Worm (Caenorhabditis elegans) whole organism, L2 larva: ENCODE measurements around the gene fbxa-82.

Source experiments
- C34F6.9 ChIP-seq: fragments of 150-350 bp; optimal IDR thresholded peaks from 2 replicates; lab custom pipeline; 2014; ENCODE audit warnings: missing biosample characterization, missing genetic modification characterization
- R02D3.7 ChIP-seq: fragments of 150-350 bp; optimal IDR thresholded peaks from 2 replicates; lab custom pipeline; 2014; ENCODE audit warnings: missing biosample characterization, missing genetic modification characterization
- Y55F3AM.14 ChIP-seq: fragments of 200-800 bp; sonication (Bioruptor generic); optimal IDR thresholded peaks from 2 replicates; lab custom pipeline; 2018; ENCODE audit warnings: mild to moderate bottlenecking, missing genetic modification characterization, missing compliant biosample characterization
- ZK546.5 ChIP-seq: sonication (generic microtip); optimal IDR thresholded peaks from 2 replicates; lab custom pipeline; 2017; ENCODE audit warnings: missing biosample characterization, missing genetic modification characterization
- alr-1 ChIP-seq: fragments of 150-350 bp; optimal IDR thresholded peaks from 2 replicates; lab custom pipeline; 2014; ENCODE audit warnings: missing biosample characterization, missing genetic modification characterization
- aly-2 ChIP-seq: fragments of 150-350 bp; optimal IDR thresholded peaks from 2 replicates; lab custom pipeline; 2014; ENCODE audit warnings: missing biosample characterization, missing genetic modification characterization
- ama-1 ChIP-seq: fragments of 150-350 bp; optimal IDR thresholded peaks from 2 replicates; lab custom pipeline; 2018; ENCODE audit warnings: inconsistent platforms
- ceh-16 ChIP-seq: fragments of 150-350 bp; optimal IDR thresholded peaks from 2 replicates; lab custom pipeline; 2014; ENCODE audit warnings: missing biosample characterization, missing genetic modification characterization
- ceh-82 ChIP-seq: fragments of 150-350 bp; optimal IDR thresholded peaks from 2 replicates; lab custom pipeline; 2014; ENCODE audit warnings: missing biosample characterization, missing genetic modification characterization
- crh-2 ChIP-seq: sonication (generic microtip); optimal IDR thresholded peaks from 2 replicates; lab custom pipeline; 2017; ENCODE audit warnings: missing biosample characterization, missing genetic modification characterization
- egl-27 ChIP-seq: sonication (generic microtip); optimal IDR thresholded peaks from 3 replicates; lab custom pipeline; 2017; ENCODE audit warnings: missing biosample characterization, missing genetic modification reagents, missing genetic modification characterization
- elt-1 ChIP-seq: fragments of 150-350 bp; optimal IDR thresholded peaks from 2 replicates; lab custom pipeline; 2014; ENCODE audit warnings: missing biosample characterization, missing genetic modification characterization
- elt-3 ChIP-seq: sonication (generic microtip); optimal IDR thresholded peaks from 2 replicates; lab custom pipeline; 2017; ENCODE audit warnings: missing biosample characterization, missing genetic modification characterization
- fos-1 ChIP-seq: fragments of 150-350 bp; optimal IDR thresholded peaks from 2 replicates; lab custom pipeline; 2014; ENCODE audit warnings: missing biosample characterization, missing genetic modification characterization
- lin-11 ChIP-seq: fragments of 150-350 bp; sonication (generic microtip); optimal IDR thresholded peaks from 2 replicates; lab custom pipeline; 2014; ENCODE audit warnings: missing biosample characterization, missing genetic modification characterization, inconsistent platforms, mixed read lengths
- lin-13 ChIP-seq: fragments of 150-350 bp; optimal IDR thresholded peaks from 2 replicates; lab custom pipeline; 2014; ENCODE audit warnings: missing biosample characterization, missing genetic modification reagents, missing genetic modification characterization
- lin-39 ChIP-seq: fragments of 150-350 bp; optimal IDR thresholded peaks from 2 replicates; lab custom pipeline; 2014; ENCODE audit warnings: missing biosample characterization, missing genetic modification reagents, missing genetic modification characterization
- mab-5 ChIP-seq: fragments of 150-350 bp; optimal IDR thresholded peaks from 2 replicates; lab custom pipeline; 2014; ENCODE audit warnings: missing biosample characterization, missing genetic modification characterization
- mbf-1 ChIP-seq: sonication (generic microtip); optimal IDR thresholded peaks from 2 replicates; lab custom pipeline; 2017; ENCODE audit warnings: missing biosample characterization, missing genetic modification characterization
- mdl-1 ChIP-seq, 2 experiments: fragments of 150-350 bp in 1 of 2; sonication (generic microtip) in 1 of 2; optimal IDR thresholded peaks; 2 replicates each; lab custom pipeline; 2017; ENCODE audit warnings: missing biosample characterization in 2 of 2, missing genetic modification characterization in 2 of 2
- nhr-10 ChIP-seq: sonication (generic microtip); optimal IDR thresholded peaks from 2 replicates; lab custom pipeline; 2017; ENCODE audit warnings: missing biosample characterization, missing genetic modification characterization
- nhr-11 ChIP-seq: fragments of 150-350 bp; optimal IDR thresholded peaks from 2 replicates; lab custom pipeline; 2014; ENCODE audit warnings: missing biosample characterization, missing genetic modification characterization
- nhr-12 ChIP-seq: fragments of 150-350 bp; optimal IDR thresholded peaks from 2 replicates; lab custom pipeline; 2014; ENCODE audit warnings: missing biosample characterization, missing genetic modification characterization
- nhr-21 ChIP-seq: fragments of 150-350 bp; optimal IDR thresholded peaks from 2 replicates; lab custom pipeline; 2014; ENCODE audit warnings: missing biosample characterization, missing genetic modification characterization
- nhr-23 ChIP-seq: fragments of 150-350 bp; optimal IDR thresholded peaks from 2 replicates; lab custom pipeline; 2014; ENCODE audit warnings: missing biosample characterization, missing genetic modification reagents, missing genetic modification characterization
- nhr-237 ChIP-seq: fragments of 150-350 bp; optimal IDR thresholded peaks from 2 replicates; lab custom pipeline; 2014; ENCODE audit warnings: missing biosample characterization, missing genetic modification characterization
- nhr-25 ChIP-seq: fragments of 150-350 bp; sonication (generic microtip); optimal IDR thresholded peaks from 3 replicates; lab custom pipeline; 2014; ENCODE audit warnings: missing biosample characterization, missing genetic modification characterization
- nhr-6 ChIP-seq: fragments of 150-350 bp; optimal IDR thresholded peaks from 2 replicates; lab custom pipeline; 2014; ENCODE audit warnings: missing biosample characterization, missing genetic modification characterization
- nhr-77 ChIP-seq: fragments of 150-350 bp; optimal IDR thresholded peaks from 2 replicates; lab custom pipeline; 2014; ENCODE audit warnings: missing biosample characterization, missing genetic modification characterization
- peb-1 ChIP-seq: fragments of 150-350 bp; optimal IDR thresholded peaks from 2 replicates; lab custom pipeline; 2014; ENCODE audit warnings: missing biosample characterization, missing genetic modification characterization
- sem-4 ChIP-seq: fragments of 150-350 bp; optimal IDR thresholded peaks from 2 replicates; lab custom pipeline; 2014; ENCODE audit warnings: missing biosample characterization, missing genetic modification reagents, missing genetic modification characterization
- skn-1 ChIP-seq: sonication (generic microtip); optimal IDR thresholded peaks from 2 replicates; lab custom pipeline; 2017; ENCODE audit warnings: missing biosample characterization, missing genetic modification characterization
- sma-3 ChIP-seq: sonication (generic microtip); optimal IDR thresholded peaks from 2 replicates; lab custom pipeline; 2016; ENCODE audit warnings: missing genetic modification reagents, missing genetic modification characterization, missing compliant biosample characterization
- sma-9 ChIP-seq, 2 experiments: fragments of 150-350 bp in 1 of 2; sonication (generic microtip) in 1 of 2; optimal IDR thresholded peaks; 2 replicates each; lab custom pipeline; 2014 to 2016; ENCODE audit warnings: missing genetic modification characterization in 2 of 2, mild to moderate bottlenecking in 1 of 2, missing biosample characterization in 1 of 2, missing compliant biosample characterization in 1 of 2, missing genetic modification reagents in 1 of 2, moderate library complexity in 1 of 2
- snpc-4 ChIP-seq: fragments of 150-350 bp; optimal IDR thresholded peaks from 2 replicates; lab custom pipeline; 2014; ENCODE audit warnings: missing biosample characterization, missing genetic modification characterization
- unc-39 ChIP-seq: fragments of 150-350 bp; optimal IDR thresholded peaks from 2 replicates; lab custom pipeline; 2014; ENCODE audit warnings: missing biosample characterization, missing genetic modification characterization
- unc-55 ChIP-seq: fragments of 150-350 bp; sonication (generic microtip); optimal IDR thresholded peaks from 3 replicates; lab custom pipeline; 2014; ENCODE audit warnings: missing biosample characterization, missing genetic modification reagents, missing genetic modification characterization
- ztf-1 ChIP-seq: fragments of 200-800 bp; sonication (Bioruptor generic); conservative IDR thresholded peaks from 2 replicates; pipeline ENCODE4 v1.3.6; 2022; ENCODE audit warnings: missing genetic modification characterization, missing compliant biosample characterization
- ztf-11 ChIP-seq: sonication (generic microtip); optimal IDR thresholded peaks from 2 replicates; lab custom pipeline; 2017; ENCODE audit warnings: missing biosample characterization, missing genetic modification characterization

The fbxa-82 gene

ce11 chrV:15057724-15058123 lies 5.4 kb upstream of the fbxa-82 start:
- TF ChIP-seq ZK546.5 (tag; lab: Kevin White, UChicago): no peak
- TF ChIP-seq nhr-77: no peak
- no peak for TF ChIP-seq egl-27 (tag; lab: Kevin White, UChicago)
- TF ChIP-seq snpc-4 (tag; lab: Kevin White, UChicago): no peak
- no peak for TF ChIP-seq ama-1
- no peak for TF ChIP-seq sem-4 (tag; lab: Kevin White, UChicago)
- TF ChIP-seq mbf-1 (tag; lab: Kevin White, UChicago): no peak
- TF ChIP-seq ceh-16: no peak
- no peak for TF ChIP-seq crh-2 (tag; lab: Kevin White, UChicago)
- no peak for TF ChIP-seq sma-9 (GFP tag; optimal IDR thresholded peaks at IDR 0.05; lab: Kevin White, UChicago)
- TF ChIP-seq sma-9 (tag; optimal IDR thresholded peaks at IDR 0.05; lab: Kevin White, UChicago): no peak
- TF ChIP-seq R02D3.7 (tag; lab: Kevin White, UChicago): no peak
- TF ChIP-seq lin-39: no peak
- TF ChIP-seq mab-5: no peak
- TF ChIP-seq elt-3 (tag; lab: Kevin White, UChicago): no peak
- no peak for TF ChIP-seq peb-1 (tag; lab: Kevin White, UChicago)
- no peak for TF ChIP-seq skn-1 (tag; lab: Kevin White, UChicago)
- no peak for TF ChIP-seq Y55F3AM.14 (GFP tag; lab: Kevin White, UChicago)
- no peak for TF ChIP-seq nhr-21 (tag; lab: Kevin White, UChicago)
- no peak for TF ChIP-seq nhr-6 (tag; lab: Kevin White, UChicago)

DNA sequence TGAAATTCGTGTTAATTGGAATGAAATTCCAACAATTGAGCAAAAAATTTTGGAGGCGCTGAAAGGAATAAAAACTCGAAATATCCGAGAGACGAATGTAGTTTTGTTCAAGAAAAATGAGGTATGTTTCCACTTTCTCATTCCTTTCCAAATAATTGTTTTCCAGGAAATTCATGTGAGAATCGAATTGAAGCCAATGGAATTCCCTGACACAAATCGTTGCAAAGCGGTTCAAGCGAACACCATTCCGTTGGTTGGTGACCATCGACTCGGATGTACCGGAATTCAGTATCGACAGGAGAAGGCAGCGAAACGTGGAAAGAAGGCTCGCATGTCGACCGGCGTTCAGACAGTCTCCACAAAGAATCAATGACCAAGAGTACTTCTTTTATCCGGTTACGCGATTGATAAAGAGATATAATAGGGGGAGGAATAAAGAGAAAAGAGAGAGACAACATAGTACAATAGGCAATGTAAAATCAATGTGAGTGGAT lies 4.1 kb upstream of the fbxa-82 start:
- TF ChIP-seq unc-55 (GFP tag; lab: Kevin White, UChicago): no peak
- no peak for TF ChIP-seq alr-1 (tag; lab: Kevin White, UChicago)
- TF ChIP-seq nhr-21 (tag; lab: Kevin White, UChicago): no peak
- TF ChIP-seq Y55F3AM.14 (GFP tag; lab: Kevin White, UChicago): no peak
- TF ChIP-seq elt-1: no peak
- TF ChIP-seq ceh-82: no peak
- no peak for TF ChIP-seq R02D3.7 (tag; lab: Kevin White, UChicago)
- no peak for TF ChIP-seq nhr-10 (tag; lab: Kevin White, UChicago)
- no peak for TF ChIP-seq nhr-6 (tag; lab: Kevin White, UChicago)

ce11 chrV:15055873-15056272 lies 3.5 kb upstream of the fbxa-82 start, which contains the start of gene C25D7.16:
Gene C25D7.16, plus strand, starts transcription at chrV:15056173.
- no peak for TF ChIP-seq nhr-10 (tag; lab: Kevin White, UChicago)
- TF ChIP-seq ztf-11 (tag; lab: Kevin White, UChicago): no peak
- TF ChIP-seq unc-55 (GFP tag; lab: Kevin White, UChicago): no peak
- TF ChIP-seq Y55F3AM.14 (GFP tag; lab: Kevin White, UChicago): no peak
- TF ChIP-seq unc-39 (tag; lab: Kevin White, UChicago): no peak
- TF ChIP-seq nhr-11 (tag; lab: Kevin White, UChicago): no peak
- TF ChIP-seq nhr-77: no peak
- TF ChIP-seq mbf-1 (tag; lab: Kevin White, UChicago): no peak
- no peak for TF ChIP-seq mdl-1 (tag; optimal IDR thresholded peaks at IDR 0.05; lab: Kevin White, UChicago)
- TF ChIP-seq nhr-12 (tag; lab: Kevin White, UChicago): no peak
- TF ChIP-seq C34F6.9 (tag; lab: Kevin White, UChicago): no peak
- no peak for TF ChIP-seq R02D3.7 (tag; lab: Kevin White, UChicago)
- TF ChIP-seq lin-13 (GFP tag; lab: Kevin White, UChicago): no peak
- TF ChIP-seq nhr-6 (tag; lab: Kevin White, UChicago): no peak
- TF ChIP-seq nhr-25 (tag; lab: Kevin White, UChicago): no peak

DNA sequence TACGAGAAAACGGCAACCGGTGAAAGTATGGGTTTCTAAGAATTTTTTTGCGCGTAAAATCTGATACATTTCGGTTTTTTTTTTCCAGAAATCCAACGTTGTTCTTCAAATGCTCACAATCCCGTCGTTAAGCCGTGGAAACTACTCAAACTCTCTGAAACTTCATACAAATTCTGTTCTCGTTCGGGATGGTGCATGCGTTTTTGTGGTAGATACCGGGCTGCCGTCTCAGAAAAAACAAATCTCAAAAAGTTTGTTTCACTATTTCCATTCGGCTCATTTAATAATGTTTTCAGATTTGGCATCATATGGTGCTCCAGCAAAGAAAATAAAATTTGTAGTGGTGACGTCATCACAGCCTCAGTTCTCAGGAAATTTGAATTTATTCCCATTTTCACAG lies 2.4 kb upstream of the fbxa-82 start:
- no peak for TF ChIP-seq unc-55 (GFP tag; lab: Kevin White, UChicago)
- TF ChIP-seq ama-1: no peak
- no peak for TF ChIP-seq ztf-1 (GFP tag; lab: Robert Waterston, UW)
- TF ChIP-seq sma-3 (GFP tag; lab: Kevin White, UChicago): no peak
- TF ChIP-seq ceh-16: no peak
- no peak for TF ChIP-seq nhr-11 (tag; lab: Kevin White, UChicago)
- TF ChIP-seq nhr-12 (tag; lab: Kevin White, UChicago): no peak
- TF ChIP-seq sem-4 (tag; lab: Kevin White, UChicago): no peak
- no peak for TF ChIP-seq C34F6.9 (tag; lab: Kevin White, UChicago)
- no peak for TF ChIP-seq elt-1
- TF ChIP-seq Y55F3AM.14 (GFP tag; lab: Kevin White, UChicago): no peak
- TF ChIP-seq fos-1: no peak
- TF ChIP-seq aly-2 (tag; lab: Kevin White, UChicago): no peak
- no peak for TF ChIP-seq lin-11 (tag; lab: Kevin White, UChicago)
- TF ChIP-seq nhr-237 (tag; lab: Kevin White, UChicago): no peak
- TF ChIP-seq elt-3 (tag; lab: Kevin White, UChicago): no peak
- no peak for TF ChIP-seq nhr-23
